Worm (Caenorhabditis elegans) whole organism, late embryonic: ENCODE data around the gene T08G3.11.
"Not testable (repeated sequence)": the region's sequence is repeated elsewhere in the genome, so short reads cannot be mapped to it uniquely, and the experiment has no call there.

Experiments
- C08G9.2 ChIP-seq: sonication (generic microtip); optimal IDR thresholded peaks from 2 replicates; lab custom pipeline; 2016; ENCODE audit warnings: mild to moderate bottlenecking, missing genetic modification characterization, moderate library complexity, missing compliant biosample characterization
- F13H6.1 ChIP-seq: sonication (generic microtip); optimal IDR thresholded peaks from 2 replicates; lab custom pipeline; 2016; ENCODE audit warnings: missing genetic modification characterization, missing compliant biosample characterization
- K09A11.1 ChIP-seq: sonication (generic microtip); optimal IDR thresholded peaks from 2 replicates; lab custom pipeline; 2017; ENCODE audit warnings: antibody characterized with exemption, mild to moderate bottlenecking, missing genetic modification characterization, missing compliant biosample characterization; ENCODE audit not compliant: insufficient read depth
- T23F11.4 ChIP-seq: fragments of 200-800 bp; sonication (Bioruptor generic); optimal IDR thresholded peaks from 2 replicates; lab custom pipeline; 2018; ENCODE audit warnings: mild to moderate bottlenecking, missing genetic modification characterization, missing compliant biosample characterization
- ahr-1 ChIP-seq: sonication (generic microtip); optimal IDR thresholded peaks from 2 replicates; lab custom pipeline; 2016; ENCODE audit warnings: missing genetic modification characterization, missing compliant biosample characterization
- ama-1 ChIP-seq: fragments of 150-350 bp; optimal IDR thresholded peaks from 2 replicates; lab custom pipeline; 2014
- ceh-14 ChIP-seq: sonication (generic microtip); optimal IDR thresholded peaks from 2 replicates; lab custom pipeline; 2016; ENCODE audit warnings: missing genotype, missing genetic modification characterization, missing compliant biosample characterization
- ceh-19 ChIP-seq: fragments of 200-800 bp; sonication (Bioruptor generic); optimal IDR thresholded peaks from 2 replicates; lab custom pipeline; 2018; ENCODE audit warnings: mild to moderate bottlenecking, missing genetic modification characterization, missing compliant biosample characterization
- ceh-24 ChIP-seq: sonication (generic microtip); optimal IDR thresholded peaks from 2 replicates; lab custom pipeline; 2016; ENCODE audit warnings: mild to moderate bottlenecking, missing genetic modification characterization, missing compliant biosample characterization
- ceh-31 ChIP-seq: sonication (generic microtip); optimal IDR thresholded peaks from 2 replicates; lab custom pipeline; 2016; ENCODE audit warnings: missing genetic modification characterization, missing compliant biosample characterization
- ceh-34 ChIP-seq: sonication (generic microtip); optimal IDR thresholded peaks from 2 replicates; lab custom pipeline; 2016; ENCODE audit warnings: mild to moderate bottlenecking, missing genetic modification characterization, missing compliant biosample characterization
- ceh-45 ChIP-seq: fragments of 200-800 bp; sonication (Bioruptor generic); IDR thresholded peaks from 2 replicates; pipeline ENCODE4 v1.3.6; 2022; ENCODE audit warnings: missing genetic modification reagents, missing genetic modification characterization, missing compliant biosample characterization
- che-1 ChIP-seq: sonication (generic microtip); optimal IDR thresholded peaks from 2 replicates; lab custom pipeline; 2016; ENCODE audit warnings: mild to moderate bottlenecking, missing genetic modification characterization, missing compliant biosample characterization
- elt-2 ChIP-seq: sonication (generic microtip); optimal IDR thresholded peaks from 2 replicates; lab custom pipeline; 2016; ENCODE audit warnings: missing genetic modification reagents, missing genetic modification characterization, missing compliant biosample characterization
- elt-4 ChIP-seq: sonication (generic microtip); optimal IDR thresholded peaks from 2 replicates; lab custom pipeline; 2016; ENCODE audit warnings: missing genetic modification characterization, missing compliant biosample characterization
- eyg-1 ChIP-seq: sonication (generic microtip); optimal IDR thresholded peaks from 2 replicates; lab custom pipeline; 2016; ENCODE audit warnings: missing genotype, missing genetic modification characterization, missing compliant biosample characterization
- fax-1 ChIP-seq: sonication (generic microtip); optimal IDR thresholded peaks from 2 replicates; lab custom pipeline; 2016; ENCODE audit warnings: missing genotype, missing genetic modification characterization, missing compliant biosample characterization
- hlh-30 ChIP-seq: sonication (generic microtip); optimal IDR thresholded peaks from 2 replicates; lab custom pipeline; 2017; ENCODE audit warnings: antibody characterized with exemption, missing genetic modification characterization, missing compliant biosample characterization; ENCODE audit not compliant: insufficient read depth
- hlh-6 ChIP-seq: sonication (generic microtip); optimal IDR thresholded peaks from 2 replicates; lab custom pipeline; 2016; ENCODE audit warnings: missing genotype, missing genetic modification characterization, missing compliant biosample characterization
- hlh-8 ChIP-seq: sonication (generic microtip); optimal IDR thresholded peaks from 2 replicates; lab custom pipeline; 2016; ENCODE audit warnings: missing genotype, missing genetic modification characterization, missing compliant biosample characterization
- lim-6 ChIP-seq: sonication (generic microtip); optimal IDR thresholded peaks from 2 replicates; lab custom pipeline; 2016; ENCODE audit warnings: missing genetic modification characterization, missing compliant biosample characterization
- nhr-11 ChIP-seq: fragments of 150-350 bp; optimal IDR thresholded peaks from 2 replicates; lab custom pipeline; 2014; ENCODE audit warnings: missing biosample characterization, missing genetic modification characterization
- nhr-232 ChIP-seq: sonication (generic microtip); optimal IDR thresholded peaks from 2 replicates; lab custom pipeline; 2016; ENCODE audit warnings: missing genetic modification characterization, missing compliant biosample characterization
- npax-4 ChIP-seq: sonication (generic microtip); optimal IDR thresholded peaks from 2 replicates; lab custom pipeline; 2016; ENCODE audit warnings: missing genetic modification characterization, missing compliant biosample characterization
- pax-1 ChIP-seq: fragments of 150-350 bp; optimal IDR thresholded peaks from 2 replicates; lab custom pipeline; 2014; ENCODE audit warnings: missing biosample characterization, missing genetic modification characterization
- pha-2 ChIP-seq: sonication (generic microtip); optimal IDR thresholded peaks from 2 replicates; lab custom pipeline; 2017; ENCODE audit warnings: mild to moderate bottlenecking, missing genetic modification characterization, missing compliant biosample characterization
- pqm-1 ChIP-seq: sonication (generic microtip); optimal IDR thresholded peaks from 2 replicates; lab custom pipeline; 2016; ENCODE audit warnings: missing genetic modification characterization, missing compliant biosample characterization
- ref-2 ChIP-seq: sonication (generic microtip); optimal IDR thresholded peaks from 2 replicates; lab custom pipeline; 2016; ENCODE audit warnings: missing genetic modification characterization, missing compliant biosample characterization
- sox-4 ChIP-seq: sonication (generic microtip); optimal IDR thresholded peaks from 2 replicates; lab custom pipeline; 2017; ENCODE audit warnings: mild to moderate bottlenecking, missing genetic modification characterization, inconsistent platforms, missing compliant biosample characterization
- syd-9 ChIP-seq: sonication (generic microtip); optimal IDR thresholded peaks from 2 replicates; lab custom pipeline; 2016; ENCODE audit warnings: mild to moderate bottlenecking, missing genetic modification characterization, moderate library complexity, missing compliant biosample characterization
- tbx-7 ChIP-seq: sonication (generic microtip); optimal IDR thresholded peaks from 2 replicates; lab custom pipeline; 2016; ENCODE audit warnings: missing genotype, missing genetic modification characterization, missing compliant biosample characterization
- ttx-3 ChIP-seq: sonication (generic microtip); optimal IDR thresholded peaks from 2 replicates; lab custom pipeline; 2016; ENCODE audit warnings: missing genetic modification reagents, missing genetic modification characterization, missing compliant biosample characterization
- unc-55 ChIP-seq: sonication (generic microtip); optimal IDR thresholded peaks from 2 replicates; lab custom pipeline; 2017; ENCODE audit warnings: missing biosample characterization, missing genetic modification reagents, missing genetic modification characterization
- unc-86 ChIP-seq: sonication (generic microtip); optimal IDR thresholded peaks from 2 replicates; lab custom pipeline; 2016; ENCODE audit warnings: missing genetic modification characterization, missing compliant biosample characterization

The T08G3.11 gene

ce11 chrV:16517619-16518018 lies 38.4 kb upstream of the T08G3.11 start, which contains the start of gene F36D3.4:
Gene F36D3.4 (minus strand): TSS chrV:16517719.
- TF ChIP-seq npax-4 (no peak), che-1 (tag; lab: Kevin White, UChicago) (no peak), ceh-19 (GFP tag; lab: Kevin White, UChicago) (no peak), hlh-30 (tag; lab: Kevin White, UChicago) (no peak), nhr-232 (tag; lab: Kevin White, UChicago) (no peak), ahr-1 (no peak), fax-1 (no peak), ceh-45 (no peak), sox-4 (no peak), nhr-11 (tag; lab: Kevin White, UChicago) (no peak), C08G9.2 (no peak), elt-4 (tag; lab: Kevin White, UChicago) (no peak), pha-2 (tag; lab: Kevin White, UChicago) (no peak)

DNA sequence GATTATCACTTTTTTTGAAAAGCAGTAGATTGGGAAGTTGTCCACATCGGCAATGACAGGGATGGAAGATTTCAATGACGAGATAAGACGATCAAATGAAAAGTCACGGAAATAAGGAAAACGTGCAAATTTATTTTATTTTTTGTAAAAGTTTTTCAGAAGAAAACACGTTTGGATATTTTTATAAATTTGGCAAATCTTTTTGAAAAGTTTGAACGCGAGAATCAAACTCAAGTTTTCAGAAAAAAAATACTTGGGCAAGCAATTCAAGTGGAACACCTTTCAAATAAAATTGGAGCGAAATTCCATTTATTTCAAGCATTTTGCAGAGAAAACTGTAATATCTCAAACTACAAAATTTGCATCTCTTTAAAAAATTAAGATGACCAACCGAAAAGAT lies 36.0 kb upstream of the T08G3.11 start, which contains the start of gene F36D3.5:
Gene F36D3.5 (minus strand): TSS at position 101 of the 400 bp plus-strand sequence.
- TF ChIP-seq ceh-24; lim-6 (tag; lab: Kevin White, UChicago); ama-1 (lab: Kevin White, UChicago): not testable (repeated sequence)

ce11 chrV:16508667-16509066 lies 29.5 kb upstream of the T08G3.11 start, which contains the start of gene srr-3:
Gene srr-3 (minus strand): TSS chrV:16508767.
- TF ChIP-seq K09A11.1 (tag; lab: Kevin White, UChicago) = no peak
- TF ChIP-seq nhr-232 (tag; lab: Kevin White, UChicago) = no peak
- no peak for TF ChIP-seq pha-2 (tag; lab: Kevin White, UChicago)
- TF ChIP-seq nhr-11 (tag; lab: Kevin White, UChicago) = no peak
- no peak for TF ChIP-seq ama-1 (lab: Kevin White, UChicago)
- TF ChIP-seq ceh-14 (tag; lab: Kevin White, UChicago) = no peak
- no peak for TF ChIP-seq eyg-1

ce11 chrV:16506650-16507049 lies 27.5 kb upstream of the T08G3.11 start:
- TF ChIP-seq ceh-31 (tag; lab: Kevin White, UChicago) = no peak
- no peak for TF ChIP-seq ceh-34 (tag; lab: Kevin White, UChicago)
- no peak for TF ChIP-seq syd-9
- TF ChIP-seq unc-86 (tag; lab: Kevin White, UChicago) = no peak
- TF ChIP-seq unc-55 (GFP tag; lab: Kevin White, UChicago) = no peak
- no peak for TF ChIP-seq elt-2 (tag; lab: Kevin White, UChicago)
- no peak for TF ChIP-seq pax-1 (tag; lab: Kevin White, UChicago)
- TF ChIP-seq pqm-1 = no peak
- TF ChIP-seq pha-2 (tag; lab: Kevin White, UChicago) = no peak
- no peak for TF ChIP-seq F13H6.1
- TF ChIP-seq hlh-6 (tag; lab: Kevin White, UChicago) = no peak
- no peak for TF ChIP-seq hlh-8 (tag; lab: Kevin White, UChicago)
- TF ChIP-seq T23F11.4 (GFP tag; lab: Kevin White, UChicago) = no peak
- TF ChIP-seq ceh-14 (tag; lab: Kevin White, UChicago) = no peak
- TF ChIP-seq ttx-3 (tag; lab: Kevin White, UChicago) = no peak
- no peak for TF ChIP-seq tbx-7 (tag; lab: Kevin White, UChicago)

DNA sequence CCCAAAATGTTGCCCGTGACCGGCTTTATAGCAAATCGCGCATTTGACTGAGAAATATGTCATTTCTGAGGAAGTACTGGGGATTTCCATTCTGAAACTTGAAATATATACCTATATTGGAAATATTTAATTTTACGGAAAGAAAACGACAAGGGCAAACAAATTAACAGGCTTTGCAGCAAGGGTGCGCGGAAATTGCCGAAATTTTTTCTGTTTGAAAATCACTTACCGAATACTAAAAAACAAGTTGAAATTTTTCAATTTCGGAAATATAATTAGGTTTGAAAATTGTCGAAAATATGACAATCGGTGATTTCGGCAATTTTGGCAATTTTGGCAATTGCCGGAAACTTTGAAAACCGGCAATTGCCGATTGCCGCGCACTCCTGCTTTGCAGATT lies 26.7 kb upstream of the T08G3.11 start, which contains the start of gene nhr-54:
Gene nhr-54 (minus strand): TSS at position 101 of the 400 bp plus-strand sequence.
- TF ChIP-seq F13H6.1 (no peak), hlh-8 (tag; lab: Kevin White, UChicago) (no peak), ref-2 (tag; lab: Kevin White, UChicago) (no peak)
